Fruit fly (Drosophila melanogaster): ENCODE data around the gene ro.

Gene ro

dm6 chr3R:26906711-26907510 lies 25.9 kb upstream of the ro start (continued):
- TF ChIP-seq fd96Cb (tag; optimal IDR thresholded peaks at IDR 0.05) (no peak), Gug (GFP tag; IDR thresholded peaks at IDR 0.05) (no peak), tx (GFP tag; optimal IDR thresholded peaks at IDR 0.05) (no peak), gce (GFP tag; IDR thresholded peaks at IDR 0.05) (no peak), Hr51 (GFP tag; optimal IDR thresholded peaks at IDR 0.05) (no peak), GATAe (GFP tag; conservative IDR thresholded peaks at IDR 0.05) (no peak), CG11085 (GFP tag; IDR thresholded peaks at IDR 0.05) (no peak), Atf6 (GFP tag; IDR thresholded peaks at IDR 0.05) (peak; percentile 15; the same call in 1 of the 2 replicates), HLH54F (GFP tag; optimal IDR thresholded peaks at IDR 0.05) (peak; percentile 11), CG13624 (GFP tag; optimal IDR thresholded peaks at IDR 0.05) (peak; percentile 20), CG12071 (GFP tag; optimal IDR thresholded peaks at IDR 0.05) (no peak), CG10543 (GFP tag; optimal IDR thresholded peaks at IDR 0.05) (peak; percentile 2), CG9437 (GFP tag; optimal IDR thresholded peaks at IDR 0.05) (no peak), sd (tag; optimal IDR thresholded peaks at IDR 0.05) (peak; percentile 32), D19B (GFP tag; optimal IDR thresholded peaks at IDR 0.05) (peak; percentile 74), knrl (GFP tag; IDR thresholded peaks at IDR 0.05; ENCODE audit: partially characterized antibody) (no peak), dati (GFP tag; IDR thresholded peaks at IDR 0.05) (no peak), CG31224 (GFP tag; IDR thresholded peaks at IDR 0.05) (peak; percentile 19; the same call in 1 of the 2 replicates), CG13287 (GFP tag; IDR thresholded peaks at IDR 0.05; ENCODE audit: partially characterized antibody) (no peak), Kr (GFP tag; optimal IDR thresholded peaks at IDR 0.05) (no peak)

dm6 chr3R:26906034-26906433 lies 25.1 kb upstream of the ro start:
- TF ChIP-seq CG17829 (tag; optimal IDR thresholded peaks at IDR 0.05) (no peak), CG16813 (GFP tag; IDR thresholded peaks at IDR 0.05; ENCODE audit: partially characterized antibody) (no peak), lbe (GFP tag; optimal IDR thresholded peaks at IDR 0.05) (no peak), org-1 (GFP tag; optimal IDR thresholded peaks at IDR 0.05) (no peak), CG42726 (GFP tag; IDR thresholded peaks at IDR 0.05; ENCODE audit: partially characterized antibody) (no peak), oc (tag; optimal IDR thresholded peaks at IDR 0.05) (no peak), Hmx (GFP tag; optimal IDR thresholded peaks at IDR 0.05) (no peak), az2 (GFP tag; optimal IDR thresholded peaks at IDR 0.05) (no peak), CG17912 (GFP tag; optimal IDR thresholded peaks at IDR 0.05) (no peak), D19B (GFP tag; optimal IDR thresholded peaks at IDR 0.05) (no peak)

dm6 chr3R:26899982-26900381 lies 19.0 kb upstream of the ro start:
- TF ChIP-seq dmrt99B (tag; optimal IDR thresholded peaks at IDR 0.05) (peak; percentile 70), CG1529 (GFP tag; optimal IDR thresholded peaks at IDR 0.05) (peak; percentile 13), D (optimal IDR thresholded peaks at IDR 0.05) (no peak), D (GFP tag; optimal IDR thresholded peaks at IDR 0.05) (peak; percentile 50), ci (GFP tag; IDR thresholded peaks at IDR 0.05) (peak; percentile 86), Myb (GFP tag; optimal IDR thresholded peaks at IDR 0.05) (no peak), CG14441 (GFP tag; IDR thresholded peaks at IDR 0.05) (peak; percentile 49; the same call in 1 of the 2 replicates), HmgD (GFP tag; optimal IDR thresholded peaks at IDR 0.05) (no peak), Ssrp (tag; optimal IDR thresholded peaks at IDR 0.05) (peak; percentile 55), ind (GFP tag; optimal IDR thresholded peaks at IDR 0.05) (peak; percentile 9), CG17359 (tag; optimal IDR thresholded peaks at IDR 0.05) (peak; percentile 67), lmd (GFP tag; IDR thresholded peaks at IDR 0.05) (peak; percentile 55), Ets97D (GFP tag; optimal IDR thresholded peaks at IDR 0.05) (peak; percentile 42), NfI (GFP tag; optimal IDR thresholded peaks at IDR 0.05) (peak; percentile 2), Blimp-1 (GFP tag; optimal IDR thresholded peaks at IDR 0.05) (peak; percentile 61), zfh2 (GFP tag; optimal IDR thresholded peaks at IDR 0.05) (no peak), Fer3 (tag; optimal IDR thresholded peaks at IDR 0.05) (peak; percentile 6), CG6689 (GFP tag; IDR thresholded peaks at IDR 0.05) (peak; percentile 56), Bgb (GFP tag; IDR thresholded peaks at IDR 0.05; ENCODE audit: partially characterized antibody) (no peak), Ada2b (GFP tag; IDR thresholded peaks at IDR 0.05) (peak; percentile 25; the same call in 1 of the 2 replicates)

Measured in whole organism, embryonic.